Worm (Caenorhabditis elegans): Measurements from ENCODE around the gene nspd-3.
"Not testable (repeated sequence)": the region's sequence is repeated elsewhere in the genome, so short reads cannot be mapped to it uniquely, and the experiment has no call there.

The nspd-3 gene

ce11 chrIV:5165626-5166025 lies 2.8 kb upstream of the nspd-3 start, which contains the start of gene nspd-6:
Gene nspd-6, minus strand, starts transcription at chrIV:5165726.
- TF ChIP-seq nhr-120 (GFP tag; IDR thresholded peaks at IDR 0.05); mes-4 (tag; optimal IDR thresholded peaks at IDR 0.05); lin-26 (GFP tag; IDR thresholded peaks at IDR 0.05): not testable (repeated sequence)

DNA sequence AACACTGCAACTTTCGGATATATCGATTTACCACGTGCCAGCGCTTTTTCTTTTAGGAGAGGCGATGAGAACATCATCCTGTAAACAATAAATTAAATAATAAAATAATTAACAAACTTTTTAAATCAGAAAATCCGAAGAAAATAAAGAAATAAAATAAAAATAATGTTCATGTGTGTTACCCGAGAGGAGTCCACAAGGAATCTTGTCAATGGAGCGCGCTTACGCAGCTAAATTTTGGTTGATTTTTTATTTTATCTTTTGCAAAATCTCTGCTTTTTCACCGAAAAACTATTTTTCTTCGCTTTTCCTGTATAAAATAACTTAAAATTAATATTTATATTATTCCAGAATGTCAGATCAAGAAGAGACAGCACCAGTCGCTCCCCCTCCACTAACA lies 2.7 kb downstream of the nspd-3 start, which contains the start of the genes C24D10.6 and C24D10.4:
C24D10.6 (minus strand) TSS at position 78 of the 400 bp plus-strand sequence.
C24D10.4 (plus strand) TSS at position 352 of the 400 bp plus-strand sequence.
- no peak for TF ChIP-seq nfyb-1 (GFP tag; IDR thresholded peaks at IDR 0.05)
- no peak for TF ChIP-seq ceh-27 (GFP tag; optimal IDR thresholded peaks at IDR 0.05)
- no peak for TF ChIP-seq sptf-2 (GFP tag; optimal IDR thresholded peaks at IDR 0.05)
- peak; percentile 87 for TF ChIP-seq mcd-1 (GFP tag; IDR thresholded peaks at IDR 0.05)
- no peak for TF ChIP-seq hlh-26 (GFP tag; conservative IDR thresholded peaks at IDR 0.05)
- no peak for TF ChIP-seq ccch-3 (GFP tag; optimal IDR thresholded peaks at IDR 0.05)
- TF ChIP-seq C17E4.6 (GFP tag; IDR thresholded peaks at IDR 0.05), result no peak
- no peak for TF ChIP-seq ets-4 (GFP tag; optimal IDR thresholded peaks at IDR 0.05)
- no peak for TF ChIP-seq ztf-25 (GFP tag; IDR thresholded peaks at IDR 0.05)
- TF ChIP-seq snpc-4 (GFP tag; optimal IDR thresholded peaks at IDR 0.05), result peak; percentile 40
- peak in 3 of 4 experiments; percentile 21 to 84 (median 70) for TF ChIP-seq snpc-4 (tag; optimal IDR thresholded peaks at IDR 0.05)

DNA sequence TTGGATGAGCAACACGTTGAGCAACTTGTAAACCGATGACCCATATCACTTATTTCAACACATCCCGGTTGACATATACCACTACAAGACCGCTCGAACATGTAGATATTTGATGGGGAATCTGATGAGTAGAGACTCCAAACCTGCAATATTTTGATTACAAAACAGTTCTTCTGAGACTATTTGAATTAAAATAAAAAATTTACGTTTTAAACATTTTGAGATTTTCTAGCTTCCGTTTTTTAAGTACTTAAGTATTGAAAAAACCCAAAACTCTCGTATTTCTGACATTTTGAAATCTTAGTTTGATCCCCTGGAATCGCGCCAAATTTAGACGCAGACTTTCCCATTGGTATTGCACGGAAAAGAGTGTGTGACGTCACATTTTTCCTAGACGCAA lies 5.6 kb downstream of the nspd-3 start, which contains the start of gene C24D10.49:
C24D10.49 (minus strand) TSS at position 101 of the 400 bp plus-strand sequence.
- TF ChIP-seq Y56A3A.18 (GFP tag; IDR thresholded peaks at IDR 0.05), result no peak
- TF ChIP-seq snpc-3.4 (tag; optimal IDR thresholded peaks at IDR 0.05), result no peak
- TF ChIP-seq B0035.1 (tag; optimal IDR thresholded peaks at IDR 0.05), result no peak
- no peak for TF ChIP-seq F22D6.2 (tag; optimal IDR thresholded peaks at IDR 0.05)

ce11 chrIV:5152391-5152790 lies 10.4 kb downstream of the nspd-3 start, which contains the start of gene soc-2:
Gene soc-2, minus strand, starts transcription at chrIV:5152491.
- TF ChIP-seq zim-3 (tag; optimal IDR thresholded peaks at IDR 0.05) (no peak), hsf-1 (GFP tag; IDR thresholded peaks at IDR 0.05) (no peak), F39B2.1 (GFP tag; IDR thresholded peaks at IDR 0.05) (no peak), him-1 (tag; optimal IDR thresholded peaks at IDR 0.05) (no peak), snpc-3.4 (tag; optimal IDR thresholded peaks at IDR 0.05) (no peak), aptf-2 (GFP tag; conservative IDR thresholded peaks at IDR 0.05) (no peak), ztf-6 (GFP tag; IDR thresholded peaks at IDR 0.05) (no peak), fkh-3 (tag; optimal IDR thresholded peaks at IDR 0.05) (no peak), ZK185.1 (tag; optimal IDR thresholded peaks at IDR 0.05; ENCODE audit: poor library complexity, severe bottlenecking) (no peak), dpl-1 (GFP tag; optimal IDR thresholded peaks at IDR 0.05) (no peak), lsy-27 (tag; optimal IDR thresholded peaks at IDR 0.05; ENCODE audit: borderline replicate concordance, insufficient read depth) (no peak), madf-3 (GFP tag; IDR thresholded peaks at IDR 0.05) (no peak), ztf-28 (GFP tag; IDR thresholded peaks at IDR 0.05) (no peak), F10E7.11 (tag; optimal IDR thresholded peaks at IDR 0.05) (no peak), rec-8 (tag; optimal IDR thresholded peaks at IDR 0.05) (no peak)

- TF ChIP-seq xnd-1 (tag; optimal IDR thresholded peaks at IDR 0.05) (no peak), hsf-1 (GFP tag; IDR thresholded peaks at IDR 0.05) (no peak), him-1 (tag; optimal IDR thresholded peaks at IDR 0.05) (no peak), atf-7 (tag; optimal IDR thresholded peaks at IDR 0.05) (no peak), F10E7.11 (tag; optimal IDR thresholded peaks at IDR 0.05) (no peak), lag-1 (GFP tag; IDR thresholded peaks at IDR 0.05) (no peak), ceh-79 (tag; optimal IDR thresholded peaks at IDR 0.05) (no peak), ama-1 (optimal IDR thresholded peaks at IDR 0.05) (no peak), ama-1 (GFP tag; optimal IDR thresholded peaks at IDR 0.05) (no peak), attf-6 (GFP tag; IDR thresholded peaks at IDR 0.05) (no peak), die-1 (tag; optimal IDR thresholded peaks at IDR 0.05) (no peak), madf-3 (GFP tag; IDR thresholded peaks at IDR 0.05) (no peak), F23B12.7 (tag; optimal IDR thresholded peaks at IDR 0.05; ENCODE audit: insufficient read depth) (no peak), aptf-3 (GFP tag; IDR thresholded peaks at IDR 0.05) (no peak), B0336.3 (GFP tag; IDR thresholded peaks at IDR 0.05) (no peak)
These were observed 13.0 kb downstream of the nspd-3 start, which contains the start of gene C24D10.5 for ce11 chrIV:5149793-5150192. Gene C24D10.5, plus strand, starts transcription at chrIV:5150093.
